Worm (Caenorhabditis elegans) whole organism, L3 larva: ENCODE measurements around the gene ulp-1.

Experiments used
- aly-2 ChIP-seq: fragments of 150-350 bp; optimal IDR thresholded peaks from 2 replicates; lab custom pipeline; 2014; ENCODE audit warnings: missing biosample characterization, missing genetic modification characterization
- ama-1 ChIP-seq: fragments of 150-350 bp; optimal IDR thresholded peaks from 2 replicates; lab custom pipeline; 2018
- ceh-16 ChIP-seq: sonication (generic microtip); optimal IDR thresholded peaks from 2 replicates; lab custom pipeline; 2017; ENCODE audit warnings: missing biosample characterization, missing genetic modification characterization
- ceh-28 ChIP-seq: fragments of 150-350 bp; optimal IDR thresholded peaks from 2 replicates; lab custom pipeline; 2014; ENCODE audit warnings: missing biosample characterization, missing genetic modification reagents, missing genetic modification characterization
- ceh-82 ChIP-seq: fragments of 150-350 bp; optimal IDR thresholded peaks from 2 replicates; lab custom pipeline; 2014; ENCODE audit warnings: missing biosample characterization, missing genetic modification characterization
- daf-12 ChIP-seq: fragments of 150-350 bp; optimal IDR thresholded peaks from 2 replicates; lab custom pipeline; 2014; ENCODE audit warnings: missing biosample characterization, missing genetic modification reagents, missing genetic modification characterization
- egl-27 ChIP-seq: sonication (generic microtip); optimal IDR thresholded peaks from 4 replicates; lab custom pipeline; 2017; ENCODE audit warnings: missing biosample characterization, missing genetic modification reagents, missing genetic modification characterization
- egl-5 ChIP-seq: fragments of 150-350 bp; optimal IDR thresholded peaks from 2 replicates; lab custom pipeline; 2017; ENCODE audit warnings: missing biosample characterization, missing genetic modification reagents, missing genetic modification characterization, inconsistent platforms
- elt-1 ChIP-seq: fragments of 150-350 bp; optimal IDR thresholded peaks from 2 replicates; lab custom pipeline; 2014; ENCODE audit warnings: missing biosample characterization, missing genetic modification characterization
- elt-2 ChIP-seq: sonication (generic microtip); optimal IDR thresholded peaks from 2 replicates; lab custom pipeline; 2016; ENCODE audit warnings: missing genetic modification reagents, mild to moderate bottlenecking, missing genetic modification characterization, missing compliant biosample characterization
- elt-3 ChIP-seq, 3 experiments: fragments of 150-350 bp in 1 of 3; sonication (generic microtip) in 2 of 3; optimal IDR thresholded peaks; 2 replicates in 2 of 3; 4 replicates in 1 of 3; lab custom pipeline; 2014 to 2017; ENCODE audit warnings: missing biosample characterization in 3 of 3, missing genetic modification characterization in 3 of 3
- eor-1 ChIP-seq, 2 experiments: fragments of 150-350 bp; optimal IDR thresholded peaks; 2 replicates each; lab custom pipeline; 2014 to 2018; ENCODE audit warnings: missing biosample characterization in 2 of 2, missing genetic modification characterization in 2 of 2
- fkh-10 ChIP-seq: sonication (generic microtip); optimal IDR thresholded peaks from 2 replicates; lab custom pipeline; 2017; ENCODE audit warnings: missing biosample characterization, missing genetic modification reagents, missing genetic modification characterization
- fkh-2 ChIP-seq: fragments of 150-350 bp; optimal IDR thresholded peaks from 2 replicates; lab custom pipeline; 2014; ENCODE audit warnings: missing biosample characterization, missing genetic modification reagents, missing genetic modification characterization
- fos-1 ChIP-seq: fragments of 150-350 bp; optimal IDR thresholded peaks from 2 replicates; lab custom pipeline; 2014; ENCODE audit warnings: missing biosample characterization, missing genetic modification characterization
- hmg-11 ChIP-seq: sonication (generic microtip); optimal IDR thresholded peaks from 2 replicates; lab custom pipeline; 2016; ENCODE audit warnings: missing genetic modification characterization, missing compliant biosample characterization
- jun-1 ChIP-seq: fragments of 150-350 bp; optimal IDR thresholded peaks from 2 replicates; lab custom pipeline; 2014; ENCODE audit warnings: missing biosample characterization, missing genetic modification reagents, missing genetic modification characterization
- lin-15B ChIP-seq: fragments of 150-350 bp; optimal IDR thresholded peaks from 2 replicates; lab custom pipeline; 2014; ENCODE audit warnings: missing biosample characterization, missing genetic modification characterization
- lin-39 ChIP-seq: fragments of 150-350 bp; optimal IDR thresholded peaks from 2 replicates; lab custom pipeline; 2018; ENCODE audit warnings: missing biosample characterization, missing genetic modification reagents, missing genetic modification characterization
- lsy-12 ChIP-seq: sonication (generic microtip); optimal IDR thresholded peaks from 2 replicates; lab custom pipeline; 2016; ENCODE audit warnings: mild to moderate bottlenecking, missing genetic modification characterization, missing compliant biosample characterization
- mdl-1 ChIP-seq: fragments of 150-350 bp; optimal IDR thresholded peaks from 2 replicates; lab custom pipeline; 2014; ENCODE audit warnings: missing biosample characterization, missing genetic modification characterization
- mml-1 ChIP-seq: fragments of 150-350 bp; sonication (generic microtip); optimal IDR thresholded peaks from 3 replicates; lab custom pipeline; 2014; ENCODE audit warnings: missing biosample characterization, missing genetic modification characterization
- nfya-1 ChIP-seq: sonication (generic microtip); optimal IDR thresholded peaks from 2 replicates; lab custom pipeline; 2017; ENCODE audit warnings: missing genetic modification characterization, mild to moderate bottlenecking, missing compliant biosample characterization, antibody characterized with exemption, moderate library complexity; ENCODE audit not compliant: insufficient read depth
- nhr-12 ChIP-seq: fragments of 150-350 bp; optimal IDR thresholded peaks from 2 replicates; lab custom pipeline; 2014; ENCODE audit warnings: missing biosample characterization, missing genetic modification characterization
- nhr-23 ChIP-seq: fragments of 150-350 bp; optimal IDR thresholded peaks from 2 replicates; lab custom pipeline; 2014; ENCODE audit warnings: missing biosample characterization, missing genetic modification reagents, missing genetic modification characterization
- nhr-25 ChIP-seq: sonication (generic microtip); optimal IDR thresholded peaks from 2 replicates; lab custom pipeline; 2017; ENCODE audit warnings: missing biosample characterization, missing genetic modification characterization
- nhr-28 ChIP-seq: fragments of 150-350 bp; optimal IDR thresholded peaks from 2 replicates; lab custom pipeline; 2014; ENCODE audit warnings: missing biosample characterization, missing genetic modification characterization
- nhr-43 ChIP-seq: sonication (generic microtip); optimal IDR thresholded peaks from 2 replicates; lab custom pipeline; 2016; ENCODE audit warnings: mild to moderate bottlenecking, missing genetic modification characterization, missing compliant biosample characterization; ENCODE audit not compliant: poor library complexity, severe bottlenecking
- nhr-67 ChIP-seq: fragments of 150-350 bp; optimal IDR thresholded peaks from 2 replicates; lab custom pipeline; 2014; ENCODE audit warnings: missing biosample characterization, missing genetic modification characterization
- nhr-77 ChIP-seq: fragments of 150-350 bp; optimal IDR thresholded peaks from 2 replicates; lab custom pipeline; 2014; ENCODE audit warnings: missing biosample characterization, missing genetic modification characterization
- pha-4 ChIP-seq: fragments of 150-350 bp; optimal IDR thresholded peaks from 2 replicates; lab custom pipeline; 2014; ENCODE audit warnings: missing biosample characterization, missing genetic modification reagents, missing genetic modification characterization
- pqm-1 ChIP-seq: fragments of 150-350 bp; optimal IDR thresholded peaks from 2 replicates; lab custom pipeline; 2017; ENCODE audit warnings: missing biosample characterization, missing genetic modification characterization, inconsistent platforms
- sea-2 ChIP-seq: fragments of 150-350 bp; sonication (generic microtip); optimal IDR thresholded peaks from 4 replicates; lab custom pipeline; 2014; ENCODE audit warnings: missing biosample characterization, missing genetic modification reagents, missing genetic modification characterization
- snpc-4 ChIP-seq: fragments of 150-350 bp; optimal IDR thresholded peaks from 2 replicates; lab custom pipeline; 2014; ENCODE audit warnings: missing biosample characterization, missing genetic modification characterization
- unc-39 ChIP-seq: sonication (generic microtip); optimal IDR thresholded peaks from 4 replicates; lab custom pipeline; 2017; ENCODE audit warnings: missing biosample characterization, missing genetic modification characterization
- unc-62 ChIP-seq: fragments of 150-350 bp; sonication (generic microtip); optimal IDR thresholded peaks from 4 replicates; lab custom pipeline; 2014; ENCODE audit warnings: missing biosample characterization, missing genetic modification reagents, missing genetic modification characterization
- ztf-4 ChIP-seq: fragments of 150-350 bp; optimal IDR thresholded peaks from 2 replicates; lab custom pipeline; 2014; ENCODE audit warnings: missing biosample characterization, missing genetic modification characterization

The ulp-1 gene

DNA sequence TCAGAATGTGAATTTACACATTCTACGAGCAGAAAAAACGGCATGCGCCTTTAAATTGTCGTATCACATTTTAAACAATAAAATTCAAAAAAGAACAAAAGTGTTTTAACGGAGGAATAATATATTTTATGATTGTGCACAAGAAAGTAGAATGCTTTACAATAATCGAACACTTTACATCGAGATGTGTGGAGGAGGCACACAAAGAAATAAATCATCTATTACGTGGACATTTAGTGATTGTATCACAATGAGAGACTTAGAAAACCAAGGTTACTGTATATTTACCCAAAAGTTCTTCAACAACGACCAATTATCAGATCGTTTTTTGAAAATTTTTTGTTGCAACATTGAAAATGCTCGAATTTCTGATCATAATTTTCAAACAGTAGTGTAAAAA, 40.7 kb upstream of the ulp-1 start:
- TF ChIP-seq pha-4 (tag; lab: Kevin White, UChicago) (peak; percentile 15), fkh-10 (GFP tag; lab: Kevin White, UChicago) (no peak), elt-2 (tag; lab: Kevin White, UChicago) (no peak), sea-2 (GFP tag; lab: Kevin White, UChicago) (no peak), eor-1 (tag; optimal IDR thresholded peaks at IDR 0.05; lab: Kevin White, UChicago) (no peak)
- TF ChIP-seq, all 47 proteins: peak for 1

DNA sequence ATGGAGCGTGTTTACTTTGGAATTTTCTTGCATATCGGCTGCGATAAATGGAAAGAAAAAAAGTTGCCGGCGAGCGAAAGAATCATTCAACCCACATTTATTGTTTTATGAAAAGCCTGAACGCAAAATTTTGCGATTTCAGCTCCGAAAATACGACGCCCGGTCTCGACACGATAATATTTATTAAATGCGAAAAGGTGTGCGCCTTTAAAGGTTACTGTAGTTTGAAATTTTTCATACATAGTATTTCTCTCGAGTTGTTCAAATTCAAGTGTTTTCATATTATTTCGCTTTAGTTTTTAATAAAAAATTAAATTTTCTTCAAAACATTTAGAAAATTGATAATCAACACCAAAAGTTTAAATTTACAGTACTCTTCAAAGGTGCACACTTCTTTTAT, 39.4 kb upstream of the ulp-1 start, which contains the start of gene syx-16:
syx-16 (minus strand) TSS at position 118 of the 400 bp plus-strand sequence.
- TF ChIP-seq mml-1 (no peak), nfya-1 (tag; lab: Kevin White, UChicago) (peak; percentile 29)

DNA sequence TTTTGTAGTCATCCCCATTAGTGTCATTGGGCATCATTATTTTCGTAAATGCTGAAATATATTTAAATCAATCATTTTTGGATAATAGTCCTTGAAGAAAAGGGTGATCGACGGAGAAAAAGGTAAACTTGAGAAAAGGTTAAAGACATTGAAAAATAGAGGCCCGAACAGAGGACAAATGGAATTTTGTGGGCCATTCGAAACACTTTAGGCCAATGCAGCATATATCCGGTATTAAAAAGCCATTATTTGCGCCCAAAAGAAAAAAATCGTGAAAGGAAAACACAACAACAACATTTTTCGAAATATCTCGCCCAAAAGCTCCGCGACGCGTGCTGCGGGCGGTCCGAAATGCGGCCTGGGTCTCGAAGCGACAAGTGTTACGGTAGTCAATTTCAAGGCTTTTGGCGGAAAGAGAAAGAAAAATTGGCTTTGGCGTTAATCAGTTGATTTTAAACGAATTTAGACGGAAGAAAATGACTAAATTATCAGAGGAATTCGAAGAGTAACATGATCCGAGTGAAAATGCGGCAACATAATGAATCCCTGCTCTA, 37.3 kb upstream of the ulp-1 start, which contains the start of gene morc-1:
morc-1 (minus strand) TSS at position 51 of the 554 bp plus-strand sequence.
- TF ChIP-seq ama-1 (lab: Kevin White, UChicago) (no peak), nhr-67 (tag; lab: Kevin White, UChicago) (no peak), lin-39 (tag; lab: Kevin White, UChicago) (no peak), lsy-12 (tag; lab: Kevin White, UChicago) (no peak), fkh-10 (GFP tag; lab: Kevin White, UChicago) (no peak), nhr-43 (tag; lab: Kevin White, UChicago) (no peak), ceh-16 (tag; lab: Kevin White, UChicago) (no peak), ceh-82 (tag; lab: Kevin White, UChicago) (no peak), lin-15B (tag; lab: Kevin White, UChicago) (no peak), aly-2 (tag; lab: Kevin White, UChicago) (no peak)

DNA sequence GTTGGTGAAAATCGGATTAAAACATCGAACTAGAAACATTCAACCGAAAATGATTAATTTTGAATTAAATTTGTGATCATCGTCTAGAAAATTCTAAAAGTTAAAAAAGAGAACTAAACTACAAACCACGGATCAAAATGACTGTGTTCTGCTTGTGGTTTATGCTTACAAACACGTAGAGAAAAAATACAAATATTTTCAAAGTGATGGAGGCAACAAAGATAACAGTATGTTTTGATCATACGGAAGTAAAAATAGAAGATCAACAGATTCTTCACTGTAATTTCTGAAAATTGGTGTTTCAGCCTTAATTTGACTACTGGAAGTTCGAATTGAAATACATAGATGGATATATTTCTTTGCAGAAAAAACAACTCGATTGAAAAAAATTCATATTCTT, 33.7 kb upstream of the ulp-1 start:
- TF ChIP-seq daf-12 (tag; lab: Kevin White, UChicago) (no peak), lin-39 (tag; lab: Kevin White, UChicago) (no peak), fkh-2 (tag; lab: Kevin White, UChicago) (no peak), ama-1 (lab: Kevin White, UChicago) (no peak), nhr-12 (tag; lab: Kevin White, UChicago) (no peak), nhr-67 (tag; lab: Kevin White, UChicago) (no peak), fos-1 (tag; lab: Kevin White, UChicago) (no peak), mdl-1 (tag; lab: Kevin White, UChicago) (no peak), ceh-82 (tag; lab: Kevin White, UChicago) (no peak), egl-5 (no peak), ztf-4 (tag; lab: Kevin White, UChicago) (no peak), nhr-77 (tag; lab: Kevin White, UChicago) (no peak), egl-27 (no peak), pha-4 (tag; lab: Kevin White, UChicago) (no peak), sea-2 (GFP tag; lab: Kevin White, UChicago) (no peak)

DNA sequence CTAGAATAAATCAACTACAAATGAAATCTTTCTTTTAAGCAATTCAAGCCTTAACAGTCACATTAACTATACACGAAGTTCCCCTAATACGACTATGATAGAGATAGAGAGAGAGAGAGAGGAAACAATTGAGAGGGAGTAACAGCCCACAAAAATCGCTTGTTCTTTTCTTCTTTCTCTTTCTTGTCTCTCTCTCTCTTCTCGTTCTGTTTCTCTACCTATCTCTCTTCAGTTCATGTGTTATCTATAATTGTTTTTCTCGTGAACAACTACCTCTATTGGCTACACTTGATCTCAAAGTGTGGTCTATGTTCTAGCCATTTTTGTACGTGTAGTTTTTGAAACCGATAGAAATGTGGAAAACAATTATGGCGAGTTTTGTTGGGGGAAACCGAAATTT, 33.0 kb upstream of the ulp-1 start:
- TF ChIP-seq lsy-12 (tag; lab: Kevin White, UChicago) (peak; percentile 48), ceh-16 (tag; lab: Kevin White, UChicago) (no peak), nhr-43 (tag; lab: Kevin White, UChicago) (peak; percentile 78), nhr-23 (peak; percentile 44), ceh-28 (tag; lab: Kevin White, UChicago) (peak; percentile 60), jun-1 (tag; lab: Kevin White, UChicago) (peak; percentile 79), pha-4 (tag; lab: Kevin White, UChicago) (peak; percentile 85), lin-15B (tag; lab: Kevin White, UChicago) (peak; percentile 12), elt-1 (tag; lab: Kevin White, UChicago) (peak; percentile 34), nhr-25 (tag; lab: Kevin White, UChicago) (peak; percentile 81), elt-2 (tag; lab: Kevin White, UChicago) (peak; percentile 80), elt-3 (tag; optimal IDR thresholded peaks at IDR 0.05; lab: Kevin White, UChicago) (peak in 1 of 3 experiments; percentile 20), nhr-28 (no peak), pqm-1 (tag; lab: Kevin White, UChicago) (peak; percentile 89), unc-62 (GFP tag; lab: Kevin White, UChicago) (no peak), unc-39 (tag; lab: Kevin White, UChicago) (no peak), hmg-11 (peak; percentile 29), snpc-4 (peak; percentile 30), nfya-1 (tag; lab: Kevin White, UChicago) (peak; percentile 73)
